Worm (Caenorhabditis elegans) whole organism, L1 larva: ENCODE measurements around the gene act-3.

ENCODE experiments used
- ceh-63 ChIP-seq: fragments of 200-800 bp; sonication (Bioruptor generic); optimal IDR thresholded peaks from 2 replicates; lab custom pipeline; 2018; ENCODE audit warnings: mild to moderate bottlenecking, missing genetic modification characterization, missing compliant biosample characterization
- dpl-1 ChIP-seq, 3 experiments: fragments of 150-350 bp in 2 of 3; sonication (generic microtip) in 1 of 3; optimal IDR thresholded peaks; 2 replicates each; lab custom pipeline; 2014 to 2017; ENCODE audit warnings: missing biosample characterization in 3 of 3, missing genetic modification characterization in 3 of 3, missing genetic modification reagents in 3 of 3
- dsc-1 ChIP-seq: sonication (generic microtip); optimal IDR thresholded peaks from 2 replicates; lab custom pipeline; 2016; ENCODE audit warnings: mild to moderate bottlenecking, missing genetic modification characterization, missing compliant biosample characterization
- egl-27 ChIP-seq, 2 experiments: fragments of 150-350 bp in 1 of 2; sonication (generic microtip); optimal IDR thresholded peaks; 3 replicates each; lab custom pipeline; 2017 to 2018; ENCODE audit warnings: missing biosample characterization in 2 of 2, missing genetic modification characterization in 2 of 2, missing genetic modification reagents in 2 of 2
- mdl-1 ChIP-seq, 2 experiments: fragments of 150-350 bp; optimal IDR thresholded peaks; 2 replicates each; lab custom pipeline; 2014 to 2017; ENCODE audit warnings: missing biosample characterization in 2 of 2, missing genetic modification characterization in 2 of 2, inconsistent platforms in 1 of 2
- nhr-12 ChIP-seq: sonication (generic microtip); optimal IDR thresholded peaks from 2 replicates; lab custom pipeline; 2017; ENCODE audit warnings: missing biosample characterization, missing genetic modification characterization
- nhr-237 ChIP-seq: fragments of 150-350 bp; optimal IDR thresholded peaks from 2 replicates; lab custom pipeline; 2014; ENCODE audit warnings: missing biosample characterization, missing genetic modification characterization
- nhr-77 ChIP-seq: fragments of 150-350 bp; optimal IDR thresholded peaks from 2 replicates; lab custom pipeline; 2014; ENCODE audit warnings: missing biosample characterization, missing genetic modification characterization
- nhr-90 ChIP-seq: sonication (generic microtip); optimal IDR thresholded peaks from 2 replicates; lab custom pipeline; 2016; ENCODE audit warnings: mild to moderate bottlenecking, missing genetic modification characterization, missing compliant biosample characterization; ENCODE audit not compliant: poor library complexity
- snpc-4 ChIP-seq: fragments of 150-350 bp; optimal IDR thresholded peaks from 2 replicates; lab custom pipeline; 2014; ENCODE audit warnings: missing biosample characterization, missing genetic modification characterization
- tbx-2 ChIP-seq: sonication (generic microtip); optimal IDR thresholded peaks from 2 replicates; lab custom pipeline; 2016; ENCODE audit warnings: missing genetic modification characterization, missing compliant biosample characterization

- TF ChIP-seq mdl-1 (tag; optimal IDR thresholded peaks at IDR 0.05; lab: Kevin White, UChicago) (peak in 1 of 2 experiments; percentile 18), tbx-2 (peak; percentile 85), nhr-237 (tag; lab: Kevin White, UChicago) (peak; percentile 59), nhr-12 (tag; lab: Kevin White, UChicago) (no peak), nhr-90 (tag; lab: Kevin White, UChicago) (peak; percentile 85), dsc-1 (peak; percentile 85), snpc-4 (tag; lab: Kevin White, UChicago) (peak; percentile 37), ceh-63 (GFP tag; lab: Kevin White, UChicago) (peak; percentile 87), nhr-77 (tag; lab: Kevin White, UChicago) (peak; percentile 90), dpl-1 (GFP tag; optimal IDR thresholded peaks at IDR 0.05; lab: Kevin White, UChicago) (peak; percentile 61 to 77 (median 68)), egl-27 (tag; optimal IDR thresholded peaks at IDR 0.05; lab: Kevin White, UChicago) (no peak)
These were observed 34.8 kb downstream of the act-3 start, which contains the start of gene pak-2 for ce11 chrV:11039379-11039954.
